Fruit fly (Drosophila melanogaster): Measurements from ENCODE around the gene RtcB.

DNA sequence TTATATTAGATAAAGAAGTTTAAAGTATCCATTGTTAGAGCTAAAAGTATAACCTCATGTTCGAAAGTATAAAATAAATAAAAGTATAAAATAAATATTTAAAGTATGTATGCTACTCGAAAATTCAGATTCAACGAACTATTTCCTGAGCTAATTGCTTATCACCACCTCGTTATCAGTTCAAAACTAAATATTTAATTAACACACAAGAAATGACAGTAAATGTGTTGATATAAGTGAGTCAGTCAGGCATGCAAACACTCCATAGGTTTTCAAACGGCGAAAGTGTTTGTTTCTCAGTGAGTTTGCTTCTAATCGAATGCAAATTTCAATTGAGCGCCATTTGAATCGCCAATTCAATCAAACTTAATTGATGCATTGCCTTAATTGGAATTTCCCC, 3.8 kb downstream of the RtcB start:
- no peak for TF ChIP-seq tj (GFP tag; optimal IDR thresholded peaks at IDR 0.05)
- peak; percentile 34 for TF ChIP-seq ovo (GFP tag; optimal IDR thresholded peaks at IDR 0.05)
- peak; percentile 11 for TF ChIP-seq CG12768 (GFP tag; optimal IDR thresholded peaks at IDR 0.05)
- TF ChIP-seq cnc (optimal IDR thresholded peaks at IDR 0.05), result no peak
- TF ChIP-seq CG7045 (GFP tag; optimal IDR thresholded peaks at IDR 0.05), result peak; percentile 57
- peak; percentile 10 for TF ChIP-seq CG14711 (tag; optimal IDR thresholded peaks at IDR 0.05)
- TF ChIP-seq toe (GFP tag; optimal IDR thresholded peaks at IDR 0.05), result peak; percentile 6
